Worm (Caenorhabditis elegans): ENCODE measurements around the gene exc-13.

exc-13 gene

ce11 chrV:7413107-7413774 lies 48.2 kb downstream of the exc-13 start, which contains the start of gene F18E3.11 (continued):
- TF ChIP-seq mef-2 (tag; optimal IDR thresholded peaks at IDR 0.05): no peak
- TF ChIP-seq lin-13 (GFP tag; optimal IDR thresholded peaks at IDR 0.05): no peak
- TF ChIP-seq ceh-90 (tag; optimal IDR thresholded peaks at IDR 0.05): no peak
- no peak for TF ChIP-seq nhr-77 (tag; optimal IDR thresholded peaks at IDR 0.05)
- peak in 3 of 6 experiments; percentile 31 to 88 (median 60) for TF ChIP-seq elt-3 (tag; optimal IDR thresholded peaks at IDR 0.05)
- TF ChIP-seq nhr-19 (GFP tag; conservative IDR thresholded peaks at IDR 0.05): peak; percentile 86
- no peak for TF ChIP-seq zip-4 (GFP tag; optimal IDR thresholded peaks at IDR 0.05)
- peak; percentile 87 for TF ChIP-seq skn-1 (tag; optimal IDR thresholded peaks at IDR 0.05)
- TF ChIP-seq pax-3 (tag; optimal IDR thresholded peaks at IDR 0.05): no peak
- TF ChIP-seq nhr-76 (tag; optimal IDR thresholded peaks at IDR 0.05): no peak
- TF ChIP-seq lir-3 (tag; optimal IDR thresholded peaks at IDR 0.05; ENCODE audit: poor library complexity): no peak
- TF ChIP-seq unc-130 (tag; optimal IDR thresholded peaks at IDR 0.05): peak; percentile 16
- TF ChIP-seq mab-9 (GFP tag; IDR thresholded peaks at IDR 0.05): no peak
- no peak for TF ChIP-seq nhr-28 (tag; optimal IDR thresholded peaks at IDR 0.05)
- no peak for TF ChIP-seq fkh-4 (tag; optimal IDR thresholded peaks at IDR 0.05; ENCODE audit: borderline replicate concordance)
- no peak for TF ChIP-seq unc-30 (tag; optimal IDR thresholded peaks at IDR 0.05)
- TF ChIP-seq hpl-2 (GFP tag; optimal IDR thresholded peaks at IDR 0.05): no peak
- TF ChIP-seq hlh-4 (tag; optimal IDR thresholded peaks at IDR 0.05): no peak
- no peak for TF ChIP-seq sptf-1 (tag; optimal IDR thresholded peaks at IDR 0.05)
- TF ChIP-seq dsc-1 (tag; optimal IDR thresholded peaks at IDR 0.05): no peak
- no peak for TF ChIP-seq ceh-63 (GFP tag; optimal IDR thresholded peaks at IDR 0.05)
- TF ChIP-seq mep-1 (tag; optimal IDR thresholded peaks at IDR 0.05): no peak
- no peak for TF ChIP-seq tlp-1 (tag; optimal IDR thresholded peaks at IDR 0.05)
- no peak for TF ChIP-seq sup-37 (GFP tag; optimal IDR thresholded peaks at IDR 0.05)
- peak in 1 of 2 experiments; percentile 64 for TF ChIP-seq mdl-1 (tag; optimal IDR thresholded peaks at IDR 0.05)
- no peak for TF ChIP-seq ztf-11 (tag; optimal IDR thresholded peaks at IDR 0.05)
- no peak for TF ChIP-seq lin-14 (GFP tag; optimal IDR thresholded peaks at IDR 0.05)
- TF ChIP-seq ceh-88 (GFP tag; IDR thresholded peaks at IDR 0.05): no peak
- TF ChIP-seq pqm-1 (tag; optimal IDR thresholded peaks at IDR 0.05): no peak
- no peak for TF ChIP-seq nhr-90 (tag; optimal IDR thresholded peaks at IDR 0.05; ENCODE audit: poor library complexity)
- no peak for TF ChIP-seq zag-1 (tag; optimal IDR thresholded peaks at IDR 0.05)
- TF ChIP-seq nhr-85 (tag): peak; percentile 90
- TF ChIP-seq nhr-11 (tag; optimal IDR thresholded peaks at IDR 0.05): no peak
- TF ChIP-seq aha-1 (tag; optimal IDR thresholded peaks at IDR 0.05): no peak
- TF ChIP-seq efl-1 (optimal IDR thresholded peaks at IDR 0.05): no peak
- peak in 1 of 2 experiments; percentile 91 for TF ChIP-seq efl-1 (GFP tag; optimal IDR thresholded peaks at IDR 0.05 in 1 of 2)
- TF ChIP-seq efl-3 (GFP tag; optimal IDR thresholded peaks at IDR 0.05): no peak
- no peak for TF ChIP-seq ces-1 (GFP tag; optimal IDR thresholded peaks at IDR 0.05)
- TF ChIP-seq alr-1 (tag; optimal IDR thresholded peaks at IDR 0.05; ENCODE audit: borderline replicate concordance): no peak
- no peak for TF ChIP-seq elt-2 (tag; optimal IDR thresholded peaks at IDR 0.05)
- TF ChIP-seq nhr-84 (tag; optimal IDR thresholded peaks at IDR 0.05): no peak
- no peak for TF ChIP-seq sox-4 (tag; optimal IDR thresholded peaks at IDR 0.05)
- TF ChIP-seq ceh-82 (tag; optimal IDR thresholded peaks at IDR 0.05): no peak
- no peak for TF ChIP-seq lsy-2 (tag; optimal IDR thresholded peaks at IDR 0.05)
- no peak for TF ChIP-seq egl-13 (tag; optimal IDR thresholded peaks at IDR 0.05)
- no peak for TF ChIP-seq nhr-12 (tag; optimal IDR thresholded peaks at IDR 0.05)
- TF ChIP-seq fos-1 (tag; optimal IDR thresholded peaks at IDR 0.05): no peak
- no peak for TF ChIP-seq pag-3 (tag; optimal IDR thresholded peaks at IDR 0.05; ENCODE audit: borderline replicate concordance, insufficient read depth)
- TF ChIP-seq nhr-20 (tag; optimal IDR thresholded peaks at IDR 0.05): peak; percentile 88
- no peak for TF ChIP-seq nhr-47 (tag; optimal IDR thresholded peaks at IDR 0.05)
- TF ChIP-seq isw-1 (GFP tag; IDR thresholded peaks at IDR 0.05): no peak
- no peak for TF ChIP-seq fkh-8 (tag; optimal IDR thresholded peaks at IDR 0.05)
- TF ChIP-seq jun-1 (tag; optimal IDR thresholded peaks at IDR 0.05): no peak

Data from whole organism, L1 larva.